Worm (Caenorhabditis elegans) whole organism, mixed stage, embryonic: Measurements from ENCODE around the gene W09D6.1.

Source experiments
- M03D4.4 ChIP-seq: sonication (generic microtip); optimal IDR thresholded peaks from 2 replicates; lab custom pipeline; 2017; ENCODE audit warnings: mild to moderate bottlenecking, missing genetic modification characterization, missing compliant biosample characterization
- bed-3 ChIP-seq: fragments of 200-800 bp; sonication (Bioruptor generic); optimal IDR thresholded peaks from 3 replicates; lab custom pipeline; 2018; ENCODE audit warnings: mild to moderate bottlenecking, missing genetic modification characterization, moderate library complexity, missing compliant biosample characterization
- blmp-1 ChIP-seq: fragments of 150-350 bp; optimal IDR thresholded peaks from 2 replicates; lab custom pipeline; 2014; ENCODE audit warnings: missing biosample characterization, missing genetic modification characterization
- ceh-43 ChIP-seq: fragments of 200-800 bp; sonication (Bioruptor generic); optimal IDR thresholded peaks from 2 replicates; lab custom pipeline; 2018; ENCODE audit warnings: mild to moderate bottlenecking, missing genetic modification characterization, moderate library complexity, missing compliant biosample characterization
- ceh-83 ChIP-seq: fragments of 200-800 bp; sonication (Bioruptor generic); optimal IDR thresholded peaks from 2 replicates; lab custom pipeline; 2018; ENCODE audit warnings: mild to moderate bottlenecking, missing genetic modification characterization, missing compliant biosample characterization
- ces-1 ChIP-seq: fragments of 150-350 bp; optimal IDR thresholded peaks from 2 replicates; lab custom pipeline; 2014; ENCODE audit warnings: missing biosample characterization, missing genetic modification reagents, missing genetic modification characterization
- cnd-1 ChIP-seq: fragments of 200-800 bp; sonication (Bioruptor generic); optimal IDR thresholded peaks from 2 replicates; lab custom pipeline; 2018; ENCODE audit warnings: mild to moderate bottlenecking, missing genetic modification characterization, missing compliant biosample characterization
- drap-1 ChIP-seq: fragments of 200-800 bp; sonication (Bioruptor generic); optimal IDR thresholded peaks from 3 replicates; lab custom pipeline; 2018; ENCODE audit warnings: mild to moderate bottlenecking, missing genetic modification characterization, missing compliant biosample characterization
- elt-1 ChIP-seq: sonication (generic microtip); optimal IDR thresholded peaks from 2 replicates; lab custom pipeline; 2017; ENCODE audit warnings: missing genetic modification characterization, mild to moderate bottlenecking, missing compliant biosample characterization, antibody characterized with exemption, moderate library complexity, borderline replicate concordance; ENCODE audit not compliant: insufficient read depth
- elt-3 ChIP-seq: fragments of 150-350 bp; optimal IDR thresholded peaks from 2 replicates; lab custom pipeline; 2014; ENCODE audit warnings: missing biosample characterization, missing genetic modification characterization
- flh-1 ChIP-seq: fragments of 200-800 bp; sonication (Bioruptor generic); optimal IDR thresholded peaks from 2 replicates; lab custom pipeline; 2018; ENCODE audit warnings: mild to moderate bottlenecking, missing genetic modification characterization, moderate library complexity, missing compliant biosample characterization
- ham-2 ChIP-seq: fragments of 200-800 bp; sonication (Bioruptor generic); optimal IDR thresholded peaks from 2 replicates; lab custom pipeline; 2018; ENCODE audit warnings: mild to moderate bottlenecking, missing genetic modification characterization, missing compliant biosample characterization
- hlh-1 ChIP-seq: fragments of 150-350 bp; optimal IDR thresholded peaks from 2 replicates; lab custom pipeline; 2014; ENCODE audit warnings: missing biosample characterization, missing genetic modification reagents, missing genetic modification characterization
- lin-13 ChIP-seq: fragments of 150-350 bp; optimal IDR thresholded peaks from 2 replicates; lab custom pipeline; 2014; ENCODE audit warnings: missing biosample characterization, missing genetic modification characterization
- lin-32 ChIP-seq: fragments of 200-800 bp; sonication (Bioruptor generic); optimal IDR thresholded peaks from 2 replicates; lab custom pipeline; 2018; ENCODE audit warnings: mild to moderate bottlenecking, missing genetic modification characterization, missing compliant biosample characterization
- lsy-2 ChIP-seq: fragments of 150-350 bp; optimal IDR thresholded peaks from 2 replicates; lab custom pipeline; 2014; ENCODE audit warnings: missing biosample characterization, missing genetic modification characterization
- mab-5 ChIP-seq: fragments of 150-350 bp; optimal IDR thresholded peaks from 2 replicates; lab custom pipeline; 2014; ENCODE audit warnings: missing biosample characterization, missing genetic modification characterization
- mep-1 ChIP-seq: fragments of 150-350 bp; optimal IDR thresholded peaks from 2 replicates; lab custom pipeline; 2017; ENCODE audit warnings: missing biosample characterization, missing genetic modification reagents, missing genetic modification characterization, inconsistent platforms
- mls-2 ChIP-seq: sonication (generic microtip); optimal IDR thresholded peaks from 2 replicates; lab custom pipeline; 2016; ENCODE audit warnings: mild to moderate bottlenecking, missing genetic modification characterization, moderate library complexity, missing compliant biosample characterization
- nhr-12 ChIP-seq: fragments of 150-350 bp; optimal IDR thresholded peaks from 2 replicates; lab custom pipeline; 2014; ENCODE audit warnings: missing biosample characterization, missing genetic modification characterization
- nhr-2 ChIP-seq: fragments of 150-350 bp; optimal IDR thresholded peaks from 2 replicates; lab custom pipeline; 2014; ENCODE audit warnings: missing biosample characterization, missing genetic modification characterization
- nhr-237 ChIP-seq: fragments of 150-350 bp; optimal IDR thresholded peaks from 2 replicates; lab custom pipeline; 2014; ENCODE audit warnings: missing biosample characterization, missing genetic modification characterization
- nhr-28 ChIP-seq: fragments of 150-350 bp; optimal IDR thresholded peaks from 2 replicates; lab custom pipeline; 2014; ENCODE audit warnings: missing biosample characterization, missing genetic modification characterization
- nhr-76 ChIP-seq: sonication (generic microtip); optimal IDR thresholded peaks from 2 replicates; lab custom pipeline; 2017; ENCODE audit warnings: missing biosample characterization, missing genetic modification characterization
- pha-4 ChIP-seq: fragments of 150-350 bp; optimal IDR thresholded peaks from 2 replicates; lab custom pipeline; 2018; ENCODE audit warnings: missing biosample characterization, missing genetic modification reagents, missing genetic modification characterization
- sem-2 ChIP-seq: fragments of 200-800 bp; sonication (Bioruptor generic); optimal IDR thresholded peaks from 2 replicates; lab custom pipeline; 2018; ENCODE audit warnings: mild to moderate bottlenecking, missing genetic modification characterization, missing compliant biosample characterization
- snpc-4 ChIP-seq: fragments of 150-350 bp; optimal IDR thresholded peaks from 2 replicates; lab custom pipeline; 2014; ENCODE audit warnings: missing biosample characterization, missing genetic modification characterization
- sptf-1 ChIP-seq: sonication (generic microtip); optimal IDR thresholded peaks from 2 replicates; lab custom pipeline; 2017; ENCODE audit warnings: mild to moderate bottlenecking, missing genetic modification characterization, moderate library complexity, missing compliant biosample characterization
- tbx-8 ChIP-seq: fragments of 200-800 bp; sonication (Bioruptor generic); optimal IDR thresholded peaks from 2 replicates; lab custom pipeline; 2018; ENCODE audit warnings: mild to moderate bottlenecking, missing genetic modification characterization, moderate library complexity, missing compliant biosample characterization
- unc-120 ChIP-seq: sonication (generic microtip); optimal IDR thresholded peaks from 2 replicates; lab custom pipeline; 2017; ENCODE audit warnings: missing genetic modification characterization, missing compliant biosample characterization; ENCODE audit not compliant: poor library complexity, severe bottlenecking
- unc-39 ChIP-seq: fragments of 150-350 bp; optimal IDR thresholded peaks from 2 replicates; lab custom pipeline; 2014; ENCODE audit warnings: missing biosample characterization, missing genetic modification characterization
- unc-62 ChIP-seq: fragments of 150-350 bp; optimal IDR thresholded peaks from 2 replicates; lab custom pipeline; 2014; ENCODE audit warnings: missing biosample characterization, missing genetic modification reagents, missing genetic modification characterization
- zip-8 ChIP-seq: fragments of 150-350 bp; optimal IDR thresholded peaks from 2 replicates; lab custom pipeline; 2014; ENCODE audit warnings: missing biosample characterization, missing genetic modification characterization
- ztf-11 ChIP-seq: fragments of 150-350 bp; optimal IDR thresholded peaks from 2 replicates; lab custom pipeline; 2014; ENCODE audit warnings: missing biosample characterization, missing genetic modification characterization

Gene W09D6.1

ce11 chrIII:11110756-11111155 is 42.1 kb downstream of the W09D6.1 start:
- no peak for TF ChIP-seq unc-62 (GFP tag; lab: Kevin White, UChicago)
- no peak for TF ChIP-seq blmp-1
- no peak for TF ChIP-seq ztf-11 (tag; lab: Kevin White, UChicago)
- TF ChIP-seq flh-1 (GFP tag; lab: Kevin White, UChicago) = no peak
- peak; percentile 53 for TF ChIP-seq mls-2 (tag; lab: Kevin White, UChicago)
- TF ChIP-seq unc-39 (tag; lab: Kevin White, UChicago) = no peak
- no peak for TF ChIP-seq nhr-76 (tag; lab: Kevin White, UChicago)
- no peak for TF ChIP-seq zip-8 (tag; lab: Kevin White, UChicago)
- TF ChIP-seq elt-1 = no peak
- TF ChIP-seq ces-1 (GFP tag; lab: Kevin White, UChicago) = peak; percentile 40
- TF ChIP-seq ceh-83 (GFP tag; lab: Kevin White, UChicago) = no peak
- TF ChIP-seq ham-2 (GFP tag; lab: Kevin White, UChicago) = no peak
- TF ChIP-seq sem-2 = no peak
- no peak for TF ChIP-seq ceh-43
- TF ChIP-seq cnd-1 (tag; lab: Kevin White, UChicago) = no peak
- TF ChIP-seq M03D4.4 (tag; lab: Kevin White, UChicago) = peak; percentile 14
- TF ChIP-seq drap-1 (GFP tag; lab: Kevin White, UChicago) = peak; percentile 4
- TF ChIP-seq lsy-2 (tag; lab: Kevin White, UChicago) = peak; percentile 33
- no peak for TF ChIP-seq elt-3 (tag; lab: Kevin White, UChicago)
- TF ChIP-seq hlh-1 = no peak
- TF ChIP-seq nhr-237 (tag; lab: Kevin White, UChicago) = no peak
- TF ChIP-seq sptf-1 (tag; lab: Kevin White, UChicago) = peak; percentile 74
- peak; percentile 51 for TF ChIP-seq mep-1 (tag; lab: Kevin White, UChicago)
- no peak for TF ChIP-seq nhr-28 (tag; lab: Kevin White, UChicago)
- no peak for TF ChIP-seq snpc-4 (tag; lab: Kevin White, UChicago)
- TF ChIP-seq nhr-2 = no peak
- no peak for TF ChIP-seq nhr-12 (tag; lab: Kevin White, UChicago)
- TF ChIP-seq pha-4 = peak; percentile 14
- no peak for TF ChIP-seq mab-5 (tag; lab: Kevin White, UChicago)

- TF ChIP-seq lsy-2 (tag; lab: Kevin White, UChicago) (no peak), mep-1 (tag; lab: Kevin White, UChicago) (no peak), lin-32 (GFP tag; lab: Kevin White, UChicago) (no peak), nhr-237 (tag; lab: Kevin White, UChicago) (no peak), pha-4 (no peak), cnd-1 (tag; lab: Kevin White, UChicago) (peak; percentile 6)
Observed at ce11 chrIII:11112718-11113117, 44.1 kb downstream of the W09D6.1 start.

ce11 chrIII:11113845-11114244 is 45.2 kb downstream of the W09D6.1 start:
- no peak for TF ChIP-seq flh-1 (GFP tag; lab: Kevin White, UChicago)
- TF ChIP-seq bed-3 (GFP tag; lab: Kevin White, UChicago) = no peak
- TF ChIP-seq mep-1 (tag; lab: Kevin White, UChicago) = no peak
- TF ChIP-seq M03D4.4 (tag; lab: Kevin White, UChicago) = no peak

- TF ChIP-seq pha-4 (no peak), blmp-1 (no peak), nhr-28 (tag; lab: Kevin White, UChicago) (no peak), unc-120 (tag; lab: Kevin White, UChicago) (no peak), unc-62 (GFP tag; lab: Kevin White, UChicago) (no peak), drap-1 (GFP tag; lab: Kevin White, UChicago) (no peak), cnd-1 (tag; lab: Kevin White, UChicago) (no peak), flh-1 (GFP tag; lab: Kevin White, UChicago) (no peak), sptf-1 (tag; lab: Kevin White, UChicago) (no peak), mls-2 (tag; lab: Kevin White, UChicago) (no peak), tbx-8 (GFP tag; lab: Kevin White, UChicago) (no peak), snpc-4 (tag; lab: Kevin White, UChicago) (no peak), lin-13 (tag; lab: Kevin White, UChicago) (no peak)
Observed at ce11 chrIII:11115956-11116355, 47.3 kb downstream of the W09D6.1 start.
